Worm (Caenorhabditis elegans) whole organism, L4 larva: ENCODE data around the gene chil-8.

Source experiments
- lin-15B ChIP-seq: fragments of 150-350 bp; sonication (generic microtip); optimal IDR thresholded peaks from 3 replicates; lab custom pipeline; 2014; ENCODE audit warnings: missing biosample characterization, missing genetic modification characterization
- lin-39 ChIP-seq: fragments of 150-350 bp; optimal IDR thresholded peaks from 2 replicates; lab custom pipeline; 2014; ENCODE audit warnings: missing biosample characterization, missing genetic modification reagents, missing genetic modification characterization
- mdt-29 ChIP-seq: fragments of 200-800 bp; sonication (Bioruptor generic); IDR thresholded peaks from 2 replicates; pipeline ENCODE4 v1.3.6; 2022; ENCODE audit warnings: missing genetic modification reagents, missing genetic modification characterization, missing compliant biosample characterization
- unc-62 ChIP-seq, 3 experiments: fragments of 150-350 bp in 1 of 3; sonication (generic microtip); optimal IDR thresholded peaks in 2 of 3; peaks in 1 of 3; 1 replicate in 1 of 3; 2 replicates in 2 of 3; lab custom pipeline; 2014 to 2017; ENCODE audit warnings: missing biosample characterization in 3 of 3, missing genetic modification characterization in 3 of 3, missing genetic modification reagents in 3 of 3, missing genotype in 1 of 3

ce11 chrII:9849497-9849896, 23.4 kb downstream of the chil-8 start, which contains the start of gene old-2:
- TF ChIP-seq mdt-29 (no peak), lin-15B (tag; lab: Kevin White, UChicago) (no peak), unc-62 (GFP tag; optimal IDR thresholded peaks at IDR 0.05 in 1 of 2; lab: Kevin White, UChicago) (no peak), unc-62 (tag; optimal IDR thresholded peaks at IDR 0.05; lab: Kevin White, UChicago) (no peak), lin-39 (tag; lab: Kevin White, UChicago) (no peak)
